Worm (Caenorhabditis elegans) whole organism, L3 larva: ENCODE results near the gene C03B1.2.
A peak's percentile ranks its signal among the peaks of the same experiment; 100 is the strongest.

Experiments
- ZK546.5 ChIP-seq: sonication (generic microtip); optimal IDR thresholded peaks from 2 replicates; lab custom pipeline; 2017; ENCODE audit warnings: missing biosample characterization, missing genetic modification characterization
- aly-2 ChIP-seq: fragments of 150-350 bp; optimal IDR thresholded peaks from 2 replicates; lab custom pipeline; 2014; ENCODE audit warnings: missing biosample characterization, missing genetic modification characterization
- ama-1 ChIP-seq: fragments of 150-350 bp; optimal IDR thresholded peaks from 2 replicates; lab custom pipeline; 2018
- ceh-16 ChIP-seq: sonication (generic microtip); optimal IDR thresholded peaks from 2 replicates; lab custom pipeline; 2017; ENCODE audit warnings: missing biosample characterization, missing genetic modification characterization
- ceh-28 ChIP-seq: fragments of 150-350 bp; optimal IDR thresholded peaks from 2 replicates; lab custom pipeline; 2014; ENCODE audit warnings: missing biosample characterization, missing genetic modification reagents, missing genetic modification characterization
- ceh-82 ChIP-seq: fragments of 150-350 bp; optimal IDR thresholded peaks from 2 replicates; lab custom pipeline; 2014; ENCODE audit warnings: missing biosample characterization, missing genetic modification characterization
- ceh-9 ChIP-seq: sonication (generic microtip); optimal IDR thresholded peaks from 2 replicates; lab custom pipeline; 2018; ENCODE audit warnings: missing biosample characterization, missing genetic modification characterization
- daf-12 ChIP-seq: fragments of 150-350 bp; optimal IDR thresholded peaks from 2 replicates; lab custom pipeline; 2014; ENCODE audit warnings: missing biosample characterization, missing genetic modification reagents, missing genetic modification characterization
- egl-5 ChIP-seq: fragments of 150-350 bp; optimal IDR thresholded peaks from 2 replicates; lab custom pipeline; 2017; ENCODE audit warnings: missing biosample characterization, missing genetic modification reagents, missing genetic modification characterization, inconsistent platforms
- elt-2 ChIP-seq: sonication (generic microtip); optimal IDR thresholded peaks from 2 replicates; lab custom pipeline; 2016; ENCODE audit warnings: missing genetic modification reagents, mild to moderate bottlenecking, missing genetic modification characterization, missing compliant biosample characterization
- fkh-10 ChIP-seq: sonication (generic microtip); optimal IDR thresholded peaks from 2 replicates; lab custom pipeline; 2017; ENCODE audit warnings: missing biosample characterization, missing genetic modification reagents, missing genetic modification characterization
- fkh-2 ChIP-seq: fragments of 150-350 bp; optimal IDR thresholded peaks from 2 replicates; lab custom pipeline; 2014; ENCODE audit warnings: missing biosample characterization, missing genetic modification reagents, missing genetic modification characterization
- fos-1 ChIP-seq: fragments of 150-350 bp; optimal IDR thresholded peaks from 2 replicates; lab custom pipeline; 2014; ENCODE audit warnings: missing biosample characterization, missing genetic modification characterization
- hmg-11 ChIP-seq: sonication (generic microtip); optimal IDR thresholded peaks from 2 replicates; lab custom pipeline; 2016; ENCODE audit warnings: missing genetic modification characterization, missing compliant biosample characterization
- jun-1 ChIP-seq: fragments of 150-350 bp; optimal IDR thresholded peaks from 2 replicates; lab custom pipeline; 2014; ENCODE audit warnings: missing biosample characterization, missing genetic modification reagents, missing genetic modification characterization
- lin-15B ChIP-seq: fragments of 150-350 bp; optimal IDR thresholded peaks from 2 replicates; lab custom pipeline; 2014; ENCODE audit warnings: missing biosample characterization, missing genetic modification characterization
- lsy-12 ChIP-seq: sonication (generic microtip); optimal IDR thresholded peaks from 2 replicates; lab custom pipeline; 2016; ENCODE audit warnings: mild to moderate bottlenecking, missing genetic modification characterization, missing compliant biosample characterization
- mdl-1 ChIP-seq: fragments of 150-350 bp; optimal IDR thresholded peaks from 2 replicates; lab custom pipeline; 2014; ENCODE audit warnings: missing biosample characterization, missing genetic modification characterization
- mml-1 ChIP-seq: fragments of 150-350 bp; sonication (generic microtip); optimal IDR thresholded peaks from 3 replicates; lab custom pipeline; 2014; ENCODE audit warnings: missing biosample characterization, missing genetic modification characterization
- nhr-11 ChIP-seq: fragments of 150-350 bp; optimal IDR thresholded peaks from 2 replicates; lab custom pipeline; 2014; ENCODE audit warnings: missing biosample characterization, missing genetic modification characterization
- nhr-12 ChIP-seq: fragments of 150-350 bp; optimal IDR thresholded peaks from 2 replicates; lab custom pipeline; 2014; ENCODE audit warnings: missing biosample characterization, missing genetic modification characterization
- nhr-237 ChIP-seq: fragments of 150-350 bp; optimal IDR thresholded peaks from 2 replicates; lab custom pipeline; 2014; ENCODE audit warnings: missing biosample characterization, missing genetic modification characterization
- nhr-25 ChIP-seq: sonication (generic microtip); optimal IDR thresholded peaks from 2 replicates; lab custom pipeline; 2017; ENCODE audit warnings: missing biosample characterization, missing genetic modification characterization
- nhr-28 ChIP-seq: fragments of 150-350 bp; optimal IDR thresholded peaks from 2 replicates; lab custom pipeline; 2014; ENCODE audit warnings: missing biosample characterization, missing genetic modification characterization
- nhr-67 ChIP-seq: fragments of 150-350 bp; optimal IDR thresholded peaks from 2 replicates; lab custom pipeline; 2014; ENCODE audit warnings: missing biosample characterization, missing genetic modification characterization
- nhr-76 ChIP-seq: fragments of 150-350 bp; sonication (generic microtip); optimal IDR thresholded peaks from 5 replicates; lab custom pipeline; 2014; ENCODE audit warnings: missing biosample characterization, missing genetic modification characterization
- nhr-77 ChIP-seq: fragments of 150-350 bp; optimal IDR thresholded peaks from 2 replicates; lab custom pipeline; 2014; ENCODE audit warnings: missing biosample characterization, missing genetic modification characterization
- pha-4 ChIP-seq: fragments of 150-350 bp; optimal IDR thresholded peaks from 2 replicates; lab custom pipeline; 2014; ENCODE audit warnings: missing biosample characterization, missing genetic modification reagents, missing genetic modification characterization
- pqm-1 ChIP-seq: fragments of 150-350 bp; optimal IDR thresholded peaks from 2 replicates; lab custom pipeline; 2017; ENCODE audit warnings: missing biosample characterization, missing genetic modification characterization, inconsistent platforms
- sea-2 ChIP-seq: fragments of 150-350 bp; sonication (generic microtip); optimal IDR thresholded peaks from 4 replicates; lab custom pipeline; 2014; ENCODE audit warnings: missing biosample characterization, missing genetic modification reagents, missing genetic modification characterization
- skn-1 ChIP-seq: fragments of 150-350 bp; optimal IDR thresholded peaks from 2 replicates; lab custom pipeline; 2014; ENCODE audit warnings: missing biosample characterization, missing genetic modification characterization
- tbx-2 ChIP-seq: sonication (generic microtip); optimal IDR thresholded peaks from 2 replicates; lab custom pipeline; 2016; ENCODE audit warnings: mild to moderate bottlenecking, missing genetic modification characterization, missing compliant biosample characterization
- unc-62 ChIP-seq: fragments of 150-350 bp; sonication (generic microtip); optimal IDR thresholded peaks from 4 replicates; lab custom pipeline; 2014; ENCODE audit warnings: missing biosample characterization, missing genetic modification reagents, missing genetic modification characterization
- zag-1 ChIP-seq: fragments of 150-350 bp; optimal IDR thresholded peaks from 2 replicates; lab custom pipeline; 2014; ENCODE audit warnings: missing biosample characterization, missing genetic modification characterization
- ztf-11 ChIP-seq: fragments of 150-350 bp; optimal IDR thresholded peaks from 2 replicates; lab custom pipeline; 2014; ENCODE audit warnings: missing biosample characterization, missing genetic modification characterization
- ztf-4 ChIP-seq: fragments of 150-350 bp; optimal IDR thresholded peaks from 2 replicates; lab custom pipeline; 2014; ENCODE audit warnings: missing biosample characterization, missing genetic modification characterization

The C03B1.2 gene

DNA sequence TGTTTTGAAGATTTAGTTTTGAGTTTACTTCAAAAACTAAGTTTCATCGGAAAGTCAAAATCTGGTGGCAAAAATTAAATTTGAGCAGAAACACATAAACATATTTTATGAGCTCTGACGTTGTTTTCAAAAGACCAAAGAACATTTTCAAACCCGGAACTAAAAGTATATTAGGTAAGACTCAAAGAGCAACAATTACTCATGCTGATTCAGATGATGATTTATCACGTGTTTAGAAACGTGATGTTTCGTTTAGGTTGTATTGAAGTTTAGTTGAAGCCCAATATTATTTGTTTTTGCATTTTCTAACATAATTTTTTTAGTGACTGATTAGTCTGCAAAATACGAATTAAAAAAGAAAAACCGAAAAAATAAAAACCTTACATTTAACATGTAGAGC is 16.1 kb upstream of the C03B1.2 start:
- TF ChIP-seq pqm-1 (tag; lab: Kevin White, UChicago) (peak; percentile 45), ceh-9 (tag; lab: Kevin White, UChicago) (no peak)

DNA sequence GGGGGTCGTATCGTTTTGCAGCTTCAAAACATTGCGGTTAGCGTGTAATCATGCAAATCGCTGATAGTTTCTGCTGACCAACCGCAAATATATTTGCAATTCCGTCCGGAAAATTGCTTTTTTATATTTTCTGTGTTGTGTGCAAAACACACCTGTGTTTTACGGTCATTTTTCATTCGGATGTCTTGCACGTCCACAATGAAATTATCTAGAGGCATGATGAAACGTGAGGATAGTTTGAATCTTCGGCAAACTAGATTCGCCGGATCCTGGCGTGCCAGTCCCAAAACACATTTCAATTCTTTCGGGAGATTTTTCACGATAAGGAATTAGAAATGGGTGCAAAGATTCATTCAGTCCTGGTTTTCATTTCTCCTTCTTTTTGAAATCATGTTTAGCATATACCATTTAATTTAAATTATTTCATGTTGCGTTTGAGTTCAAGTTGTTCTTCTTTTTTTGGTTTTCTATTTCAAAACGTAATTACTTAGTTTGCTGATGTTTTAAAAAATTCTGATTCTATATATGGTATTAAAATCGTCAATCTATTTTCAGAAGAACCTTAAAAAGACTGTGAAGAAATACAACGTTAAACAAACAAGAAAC is 14.7 kb upstream of the C03B1.2 start, which contains the start of gene C03B1.5:
Gene C03B1.5 (plus strand): TSS at position 556 of the 606 bp plus-strand sequence.
- TF ChIP-seq nhr-28 (tag; lab: Kevin White, UChicago) (no peak), pha-4 (tag; lab: Kevin White, UChicago) (no peak), aly-2 (tag; lab: Kevin White, UChicago) (no peak), nhr-76 (tag; lab: Kevin White, UChicago) (no peak), ZK546.5 (tag; lab: Kevin White, UChicago) (no peak), unc-62 (no peak), ceh-82 (tag; lab: Kevin White, UChicago) (no peak), pqm-1 (tag; lab: Kevin White, UChicago) (no peak), ama-1 (no peak)

DNA sequence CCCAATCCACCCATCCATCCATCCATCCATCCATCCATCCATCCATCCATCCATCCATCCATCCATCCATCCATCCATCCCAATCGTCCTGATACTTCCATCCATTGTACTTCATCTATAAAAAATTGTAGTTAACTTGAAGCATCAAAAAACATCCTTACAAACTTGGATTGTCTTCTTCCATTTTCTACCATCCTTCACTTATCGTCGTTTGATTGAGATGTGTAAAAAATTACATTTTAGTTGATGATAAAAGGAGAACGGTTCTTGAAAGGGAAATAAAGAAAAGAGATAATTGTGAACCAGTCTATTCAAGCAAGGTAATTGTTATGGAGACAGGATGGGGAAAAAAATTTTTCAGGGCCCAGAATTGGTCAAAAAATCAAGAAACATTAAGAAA is 12.0 kb upstream of the C03B1.2 start, which contains the start of gene C03B1.10:
Gene C03B1.10 (minus strand): TSS at position 101 of the 400 bp plus-strand sequence.
- TF ChIP-seq zag-1 (tag; lab: Kevin White, UChicago) (no peak), sea-2 (GFP tag; lab: Kevin White, UChicago) (no peak), fkh-10 (GFP tag; lab: Kevin White, UChicago) (no peak)

DNA sequence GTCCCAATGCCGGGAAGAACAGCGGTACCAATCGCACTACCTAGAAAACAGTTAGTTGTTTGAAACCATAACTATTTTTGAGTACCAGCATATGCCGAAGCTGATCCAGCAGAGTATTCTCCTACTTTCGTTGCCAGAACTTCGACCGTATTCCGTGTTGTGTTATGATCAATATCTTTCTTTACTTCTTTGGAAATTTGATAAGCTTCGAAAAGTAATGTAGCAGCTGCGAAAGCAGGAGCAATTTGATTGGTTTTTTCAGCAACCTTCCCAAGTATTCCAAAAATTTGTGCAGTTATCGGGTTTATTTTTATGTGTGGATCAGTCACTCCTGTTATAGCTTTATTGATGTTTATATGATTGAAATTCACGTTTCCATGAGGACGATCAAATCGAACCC is 9.7 kb upstream of the C03B1.2 start:
- no peak for TF ChIP-seq nhr-77 (tag; lab: Kevin White, UChicago)
- TF ChIP-seq nhr-25, result no peak
- TF ChIP-seq hmg-11, result no peak
- TF ChIP-seq nhr-11 (tag; lab: Kevin White, UChicago), result no peak
- TF ChIP-seq egl-5 (tag; lab: Kevin White, UChicago), result no peak
- TF ChIP-seq lsy-12 (tag; lab: Kevin White, UChicago), result no peak
- TF ChIP-seq nhr-76 (tag; lab: Kevin White, UChicago), result no peak
- TF ChIP-seq ceh-28, result no peak
- TF ChIP-seq fkh-2, result no peak
- TF ChIP-seq fos-1, result no peak
- TF ChIP-seq ceh-9 (tag; lab: Kevin White, UChicago), result no peak
- TF ChIP-seq lin-15B (tag; lab: Kevin White, UChicago), result no peak
- no peak for TF ChIP-seq elt-2
- TF ChIP-seq tbx-2 (tag; lab: Kevin White, UChicago), result no peak
- TF ChIP-seq ceh-82 (tag; lab: Kevin White, UChicago), result no peak
- TF ChIP-seq ztf-4 (tag; lab: Kevin White, UChicago), result no peak
- no peak for TF ChIP-seq skn-1 (tag; lab: Kevin White, UChicago)
- TF ChIP-seq nhr-12 (tag; lab: Kevin White, UChicago), result no peak
- no peak for TF ChIP-seq daf-12 (tag; lab: Kevin White, UChicago)
- no peak for TF ChIP-seq ztf-11 (tag; lab: Kevin White, UChicago)

DNA sequence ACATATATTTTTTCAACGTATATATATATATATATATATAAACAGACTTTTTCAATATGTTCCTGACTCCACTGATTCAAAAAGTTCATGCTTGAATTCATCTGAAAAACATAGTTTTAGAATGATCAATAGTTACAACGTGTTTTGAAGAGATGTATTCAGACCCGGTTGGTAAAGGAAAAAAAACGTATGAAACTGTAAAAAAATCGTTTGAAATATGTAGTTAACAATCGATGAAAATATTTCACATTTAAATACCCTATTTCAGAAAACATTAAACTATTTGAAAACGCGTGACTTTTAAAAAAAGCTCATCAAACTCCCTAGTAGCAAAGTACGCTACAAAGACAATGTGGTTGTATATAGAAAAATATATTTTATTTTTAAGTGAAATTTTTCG is 9.2 kb upstream of the C03B1.2 start, which contains the start of gene C03B1.14:
Gene C03B1.14 (minus strand): TSS at position 101 of the 400 bp plus-strand sequence.
- TF ChIP-seq ztf-4 (tag; lab: Kevin White, UChicago), result no peak
- no peak for TF ChIP-seq ama-1
- no peak for TF ChIP-seq tbx-2 (tag; lab: Kevin White, UChicago)
- TF ChIP-seq ceh-28, result no peak
- no peak for TF ChIP-seq mdl-1
- no peak for TF ChIP-seq nhr-237 (tag; lab: Kevin White, UChicago)
- no peak for TF ChIP-seq lin-15B (tag; lab: Kevin White, UChicago)
- TF ChIP-seq hmg-11, result no peak
- no peak for TF ChIP-seq daf-12 (tag; lab: Kevin White, UChicago)
- TF ChIP-seq nhr-67, result no peak
- TF ChIP-seq mml-1 (tag; lab: Kevin White, UChicago), result no peak
- no peak for TF ChIP-seq ceh-16 (tag; lab: Kevin White, UChicago)
- TF ChIP-seq jun-1, result no peak
- no peak for TF ChIP-seq ZK546.5 (tag; lab: Kevin White, UChicago)
- TF ChIP-seq nhr-76 (tag; lab: Kevin White, UChicago), result no peak
